In the genomic region with DNA sequence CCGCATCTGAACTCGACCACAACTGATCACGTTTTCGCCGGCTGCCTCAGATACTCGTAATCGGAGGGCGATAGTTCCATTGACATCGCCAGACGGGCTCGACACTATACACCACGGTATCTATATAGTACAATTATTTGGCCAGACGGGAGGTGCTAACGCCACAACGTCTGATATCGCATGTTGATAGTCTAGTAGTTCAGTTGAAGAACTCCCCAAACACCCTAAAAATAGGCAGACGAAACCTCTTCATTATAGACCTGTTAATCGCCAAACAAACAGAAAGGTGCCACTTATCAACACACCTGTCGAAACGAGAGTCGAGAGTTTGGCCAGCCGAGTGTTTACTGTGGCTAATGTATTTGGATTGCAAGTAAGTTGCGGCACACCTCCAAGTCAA, we compare ENCODE assay signal across 4 fruit fly cellular contexts.
TF ChIP-seq lines count a peak whose summit lies in the region.

No protein-coding gene starts in this region.

- peak; percentile 16 for TF ChIP-seq CTCF in whole organism, embryonic (GFP tag; optimal IDR thresholded peaks at IDR 0.05; lab: Kevin White, UChicago)

TF ChIP-seq in whole organism, adult, 20 proteins besides CTCF, POLR2A, EP300 and RAD21:
- peak; percentile 3 for TF ChIP-seq bab1 (GFP tag; optimal IDR thresholded peaks at IDR 0.05; lab: Kevin White, UChicago)
- no peak for TF ChIP-seq CG33017 (tag; optimal IDR thresholded peaks at IDR 0.05; lab: Kevin White, UChicago)
- no peak for TF ChIP-seq cnc (optimal IDR thresholded peaks at IDR 0.05; lab: Kevin White, UChicago)
- peak; percentile 27 for TF ChIP-seq CG7045 (GFP tag; optimal IDR thresholded peaks at IDR 0.05; lab: Kevin White, UChicago)
- no peak for TF ChIP-seq CG1620 (GFP tag; optimal IDR thresholded peaks at IDR 0.05; lab: Kevin White, UChicago)
- TF ChIP-seq Hr96 (GFP tag; optimal IDR thresholded peaks at IDR 0.05; lab: Kevin White, UChicago) = peak; percentile 26
- no peak for TF ChIP-seq kay (GFP tag; lab: Kevin White, UChicago; ENCODE audit: borderline replicate concordance)
- TF ChIP-seq CG14711 (tag; optimal IDR thresholded peaks at IDR 0.05; lab: Kevin White, UChicago) = peak; percentile 17
- peak; percentile 0 for TF ChIP-seq CG11617 (GFP tag; optimal IDR thresholded peaks at IDR 0.05; lab: Kevin White, UChicago)
- TF ChIP-seq CG5204 (GFP tag; optimal IDR thresholded peaks at IDR 0.05; lab: Kevin White, UChicago) = no peak
- peak; percentile 18 for TF ChIP-seq CG7101 (tag; optimal IDR thresholded peaks at IDR 0.05; lab: Kevin White, UChicago)
- TF ChIP-seq Mnt (GFP tag; optimal IDR thresholded peaks at IDR 0.05; lab: Kevin White, UChicago) = peak; percentile 48
- TF ChIP-seq CG12768 (GFP tag; optimal IDR thresholded peaks at IDR 0.05; lab: Kevin White, UChicago) = no peak
- peak; percentile 86 for TF ChIP-seq cic (GFP tag; optimal IDR thresholded peaks at IDR 0.05; lab: Kevin White, UChicago)
- no peak for TF ChIP-seq pad (GFP tag; optimal IDR thresholded peaks at IDR 0.05; lab: Kevin White, UChicago)
- TF ChIP-seq Clk (GFP tag; optimal IDR thresholded peaks at IDR 0.05; lab: Kevin White, UChicago) = no peak
- peak; percentile 59 for TF ChIP-seq Crg-1 (GFP tag; optimal IDR thresholded peaks at IDR 0.05; lab: Kevin White, UChicago)
- TF ChIP-seq toe (GFP tag; optimal IDR thresholded peaks at IDR 0.05; lab: Kevin White, UChicago) = no peak
- TF ChIP-seq tj (GFP tag; optimal IDR thresholded peaks at IDR 0.05; lab: Kevin White, UChicago) = peak; percentile 12
- no peak for TF ChIP-seq ovo (GFP tag; optimal IDR thresholded peaks at IDR 0.05; lab: Kevin White, UChicago)

TF ChIP-seq in whole organism, embryonic, 481 proteins besides CTCF, POLR2A, EP300 and RAD21 (continues in another document):
- TF ChIP-seq sc (optimal IDR thresholded peaks at IDR 0.05; lab: Kevin White, UChicago) (no peak), sc (GFP tag; optimal IDR thresholded peaks at IDR 0.05; lab: Kevin White, UChicago) (peak; percentile 14), eve (GFP tag; optimal IDR thresholded peaks at IDR 0.05; lab: Kevin White, UChicago) (peak in 1 of 2 experiments; percentile 44), nerfin-1 (tag; optimal IDR thresholded peaks at IDR 0.05; lab: Kevin White, UChicago) (peak; percentile 54), fd102C (GFP tag; optimal IDR thresholded peaks at IDR 0.05; lab: Kevin White, UChicago) (no peak), sens-2 (GFP tag; IDR thresholded peaks at IDR 0.05; lab: Robert Waterston, UW) (0 out of 2 replicates have a peak, but pooled peaks have one; percentile 9), Hr51 (GFP tag; optimal IDR thresholded peaks at IDR 0.05; lab: Kevin White, UChicago) (peak in 1 of 2 experiments; percentile 10), CG10267 (tag; optimal IDR thresholded peaks at IDR 0.05; lab: Kevin White, UChicago) (peak; percentile 5), CG10565 (GFP tag; optimal IDR thresholded peaks at IDR 0.05; lab: Kevin White, UChicago) (no peak), CG8359 (GFP tag; optimal IDR thresholded peaks at IDR 0.05; lab: Kevin White, UChicago; ENCODE audit: borderline replicate concordance) (peak; percentile 62), CG10979 (tag; optimal IDR thresholded peaks at IDR 0.05; lab: Kevin White, UChicago) (peak; percentile 1), zen (tag; optimal IDR thresholded peaks at IDR 0.05; lab: Kevin White, UChicago) (peak; percentile 73), Meics (GFP tag; optimal IDR thresholded peaks at IDR 0.05; lab: Kevin White, UChicago) (peak; percentile 25), Sox100B (GFP tag; optimal IDR thresholded peaks at IDR 0.05; lab: Kevin White, UChicago) (peak; percentile 36), CG1529 (GFP tag; optimal IDR thresholded peaks at IDR 0.05; lab: Kevin White, UChicago) (peak; percentile 40), CG18619 (GFP tag; optimal IDR thresholded peaks at IDR 0.05; lab: Kevin White, UChicago) (peak; percentile 24), jumu (GFP tag; optimal IDR thresholded peaks at IDR 0.05; lab: Kevin White, UChicago) (no peak), lab (GFP tag; optimal IDR thresholded peaks at IDR 0.05; lab: Kevin White, UChicago) (peak; percentile 72), pan (optimal IDR thresholded peaks at IDR 0.05; lab: Kevin White, UChicago) (no peak), pan (GFP tag; optimal IDR thresholded peaks at IDR 0.05 in 1 of 2, IDR thresholded peaks at IDR 0.05 in 1 of 2) (peak in 1 of 2 experiments; percentile 6), seq (GFP tag; IDR thresholded peaks at IDR 0.05; lab: Robert Waterston, UW) (0 out of 2 replicates have a peak, but pooled peaks have one; percentile 38)

TF ChIP-seq in whole organism, prepupa, 60 proteins besides CTCF, POLR2A, EP300 and RAD21:
- peak in 1 of 2 experiments; percentile 16 for TF ChIP-seq ss (GFP tag; optimal IDR thresholded peaks at IDR 0.05; lab: Kevin White, UChicago)
- no peak for TF ChIP-seq Eip75B (GFP tag; optimal IDR thresholded peaks at IDR 0.05; lab: Kevin White, UChicago)
- TF ChIP-seq svp (GFP tag; lab: Kevin White, UChicago) = peak; percentile 37
- TF ChIP-seq CG6808 (GFP tag; optimal IDR thresholded peaks at IDR 0.05; lab: Kevin White, UChicago) = peak; percentile 20
- TF ChIP-seq Eip93F (GFP tag; optimal IDR thresholded peaks at IDR 0.05; lab: Kevin White, UChicago) = no peak
- peak; percentile 26 for TF ChIP-seq dsx (GFP tag; optimal IDR thresholded peaks at IDR 0.05; lab: Kevin White, UChicago; ENCODE audit: poor library complexity, severe bottlenecking)
- TF ChIP-seq fkh (GFP tag; optimal IDR thresholded peaks at IDR 0.05; lab: Kevin White, UChicago) = peak; percentile 95
- TF ChIP-seq acj6 (GFP tag; optimal IDR thresholded peaks at IDR 0.05; lab: Kevin White, UChicago) = no peak
- no peak for TF ChIP-seq Ets96B (tag; optimal IDR thresholded peaks at IDR 0.05; lab: Kevin White, UChicago)
- TF ChIP-seq CG16779 (tag; optimal IDR thresholded peaks at IDR 0.05; lab: Kevin White, UChicago) = no peak
- peak; percentile 35 for TF ChIP-seq Eip78C (GFP tag; lab: Kevin White, UChicago)
- TF ChIP-seq Smox (GFP tag; optimal IDR thresholded peaks at IDR 0.05; lab: Kevin White, UChicago) = no peak
- TF ChIP-seq CG32006 (GFP tag; optimal IDR thresholded peaks at IDR 0.05; lab: Kevin White, UChicago) = peak; percentile 3

TF ChIP-seq in whole organism, pupa, 21 proteins besides CTCF, POLR2A, EP300 and RAD21:
- TF ChIP-seq CG13204 (GFP tag; optimal IDR thresholded peaks at IDR 0.05; lab: Kevin White, UChicago) (peak; percentile 2), fd96Ca (GFP tag; IDR thresholded peaks at IDR 0.05; lab: Robert Waterston, UW) (no peak)
